Fruit fly (Drosophila melanogaster): ENCODE measurements around the gene Lectin-galC1.

Lectin-galC1 gene

DNA sequence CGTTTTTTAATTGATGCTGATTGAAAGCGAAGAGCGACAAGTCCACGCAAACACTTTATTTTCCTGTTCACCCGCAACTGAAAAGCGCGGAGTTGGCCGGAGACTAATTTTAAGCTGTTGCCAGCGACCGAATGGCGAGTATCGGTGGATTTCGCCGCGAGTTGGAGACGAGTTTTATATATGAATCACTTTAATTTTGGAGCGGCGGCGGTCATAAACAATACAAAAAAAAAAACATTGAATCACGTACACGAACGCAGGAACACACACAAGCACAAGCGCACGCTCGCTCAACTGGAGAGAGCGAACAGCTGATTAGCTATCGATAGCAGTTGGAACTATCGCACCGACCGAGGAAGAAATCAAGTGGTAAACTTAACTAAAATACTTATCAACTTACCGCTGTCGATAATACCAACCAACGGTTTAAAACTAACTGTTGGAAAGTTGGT, 9.1 kb downstream of the Lectin-galC1 start, which contains the start of gene Pax (continued):
- TF ChIP-seq D (optimal IDR thresholded peaks at IDR 0.05) (no peak), D (GFP tag; optimal IDR thresholded peaks at IDR 0.05) (no peak), CG13296 (GFP tag; optimal IDR thresholded peaks at IDR 0.05) (no peak), pfk (GFP tag; optimal IDR thresholded peaks at IDR 0.05) (no peak), stc (GFP tag; IDR thresholded peaks at IDR 0.05) (no peak), fd96Cb (tag; optimal IDR thresholded peaks at IDR 0.05) (no peak), cas (GFP tag; IDR thresholded peaks at IDR 0.05) (no peak), Oli (tag; optimal IDR thresholded peaks at IDR 0.05) (no peak), CG13287 (GFP tag; IDR thresholded peaks at IDR 0.05; ENCODE audit: partially characterized antibody) (peak; percentile 98), psq (GFP tag; optimal IDR thresholded peaks at IDR 0.05) (no peak), CG8388 (GFP tag; optimal IDR thresholded peaks at IDR 0.05) (no peak), gcm2 (GFP tag; optimal IDR thresholded peaks at IDR 0.05) (no peak), gt (GFP tag; IDR thresholded peaks at IDR 0.05) (no peak), Hsf (GFP tag; optimal IDR thresholded peaks at IDR 0.05) (no peak), CG32532 (GFP tag; IDR thresholded peaks at IDR 0.05) (no peak), CG6813 (GFP tag; optimal IDR thresholded peaks at IDR 0.05) (no peak), oc (tag; optimal IDR thresholded peaks at IDR 0.05) (no peak), wdn (GFP tag; IDR thresholded peaks at IDR 0.05) (no peak), CG12659 (GFP tag; optimal IDR thresholded peaks at IDR 0.05) (peak; percentile 60), CG18262 (tag; optimal IDR thresholded peaks at IDR 0.05) (no peak), Med (GFP tag) (peak; percentile 61), CG8924 (tag; optimal IDR thresholded peaks at IDR 0.05) (no peak), ato (GFP tag; IDR thresholded peaks at IDR 0.05; ENCODE audit: partially characterized antibody) (peak; percentile 92), Meics (GFP tag; optimal IDR thresholded peaks at IDR 0.05) (no peak), CG7987 (GFP tag; optimal IDR thresholded peaks at IDR 0.05) (no peak), Bteb2 (GFP tag; optimal IDR thresholded peaks at IDR 0.05) (no peak), Atf-2 (GFP tag; optimal IDR thresholded peaks at IDR 0.05) (no peak), CG14860 (GFP tag; IDR thresholded peaks at IDR 0.05; ENCODE audit: partially characterized antibody) (peak; percentile 85), CG6791 (GFP tag; IDR thresholded peaks at IDR 0.05; ENCODE audit: partially characterized antibody) (peak; percentile 95), so (GFP tag; IDR thresholded peaks at IDR 0.05) (no peak), sd (tag; optimal IDR thresholded peaks at IDR 0.05) (peak; percentile 46), gro (GFP tag; optimal IDR thresholded peaks at IDR 0.05) (no peak), ken (GFP tag; IDR thresholded peaks at IDR 0.05) (no peak), CG1603 (tag; optimal IDR thresholded peaks at IDR 0.05) (peak; percentile 67), maf-S (GFP tag; optimal IDR thresholded peaks at IDR 0.05) (no peak), CG7963 (GFP tag; IDR thresholded peaks at IDR 0.05; ENCODE audit: partially characterized antibody) (peak; percentile 90), CG15514 (GFP tag; optimal IDR thresholded peaks at IDR 0.05) (peak; percentile 64), lilli (GFP tag; optimal IDR thresholded peaks at IDR 0.05) (no peak), onecut (GFP tag; IDR thresholded peaks at IDR 0.05) (no peak), Elba2 (GFP tag; optimal IDR thresholded peaks at IDR 0.05) (no peak), knrl (GFP tag; IDR thresholded peaks at IDR 0.05; ENCODE audit: partially characterized antibody) (peak; percentile 90), H15 (GFP tag; IDR thresholded peaks at IDR 0.05) (no peak), CG2875 (GFP tag; optimal IDR thresholded peaks at IDR 0.05) (no peak), sug (tag; optimal IDR thresholded peaks at IDR 0.05) (no peak), Xbp1 (GFP tag; optimal IDR thresholded peaks at IDR 0.05) (no peak), CG11695 (GFP tag; IDR thresholded peaks at IDR 0.05) (no peak), HmgD (GFP tag; optimal IDR thresholded peaks at IDR 0.05) (no peak), CG17829 (tag; optimal IDR thresholded peaks at IDR 0.05) (no peak), unc-4 (GFP tag; IDR thresholded peaks at IDR 0.05; ENCODE audit: partially characterized antibody) (peak; percentile 96), Ssrp (tag; optimal IDR thresholded peaks at IDR 0.05) (no peak), CG12236 (GFP tag; optimal IDR thresholded peaks at IDR 0.05) (no peak)

Measured in whole organism, embryonic.